Fruit fly (Drosophila melanogaster): ENCODE results near the gene wds.

dm6 chrX:2593753-2594096, 7.9 kb downstream of the wds start:
- TF ChIP-seq CG16779 (tag; optimal IDR thresholded peaks at IDR 0.05) (peak; percentile 68), net (GFP tag; optimal IDR thresholded peaks at IDR 0.05) (peak; percentile 88), acj6 (GFP tag; optimal IDR thresholded peaks at IDR 0.05) (peak; percentile 91), CG34406 (GFP tag; optimal IDR thresholded peaks at IDR 0.05) (peak; percentile 90), ss (GFP tag; optimal IDR thresholded peaks at IDR 0.05) (peak; percentile 66 to 88), CG10669 (GFP tag; optimal IDR thresholded peaks at IDR 0.05) (peak; percentile 88)

Measured in whole organism, prepupa.